Worm (Caenorhabditis elegans): Measurements from ENCODE around the gene cut-5.

ce11 chrX:10327323-10328022 lies 10.5 kb downstream of the cut-5 start, which contains the start of gene acl-5:
- peak; percentile 50 for TF ChIP-seq nhr-80 (tag; optimal IDR thresholded peaks at IDR 0.05)
- TF ChIP-seq ceh-40 (GFP tag; IDR thresholded peaks at IDR 0.05): no peak
- TF ChIP-seq ztf-28 (GFP tag; IDR thresholded peaks at IDR 0.05): no peak
- TF ChIP-seq Y67H2A.10 (GFP tag; conservative IDR thresholded peaks at IDR 0.05): no peak
- TF ChIP-seq snpc-1.1 (tag; optimal IDR thresholded peaks at IDR 0.05; ENCODE audit: insufficient read depth): no peak

Measured in whole organism, young adult.